Worm (Caenorhabditis elegans): ENCODE data around the gene Y54G9A.7.

DNA sequence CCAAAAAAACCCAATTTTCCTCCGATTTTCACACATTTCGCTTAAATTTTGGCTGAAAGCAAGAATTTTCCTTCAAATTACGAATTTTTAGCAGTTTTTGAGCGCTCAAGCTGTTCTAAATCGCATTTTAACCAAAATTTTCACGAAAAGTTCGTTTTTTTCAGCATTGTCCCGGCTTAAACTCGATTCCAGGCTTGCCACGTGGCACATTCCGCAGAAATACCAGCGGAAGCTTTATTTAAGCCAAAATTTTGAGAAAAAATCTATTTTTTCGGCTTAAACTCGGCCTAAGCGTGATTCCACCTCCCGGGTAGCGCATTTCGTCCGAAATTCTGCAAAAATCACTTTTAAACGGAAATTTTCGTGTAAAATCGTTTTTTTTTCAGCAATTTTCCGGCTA, 1.8 kb downstream of the Y54G9A.7 start:
- no peak for TF ChIP-seq fkh-10 (GFP tag; optimal IDR thresholded peaks at IDR 0.05)
- TF ChIP-seq nhr-28 (tag; optimal IDR thresholded peaks at IDR 0.05): no peak
- no peak for TF ChIP-seq efl-3 (GFP tag; optimal IDR thresholded peaks at IDR 0.05)
- no peak for TF ChIP-seq pqm-1 (tag; optimal IDR thresholded peaks at IDR 0.05)
- no peak for TF ChIP-seq mdl-1 (tag; optimal IDR thresholded peaks at IDR 0.05)
- no peak for TF ChIP-seq aly-2 (tag; optimal IDR thresholded peaks at IDR 0.05)
- TF ChIP-seq ceh-8 (GFP tag; optimal IDR thresholded peaks at IDR 0.05): no peak
- TF ChIP-seq zag-1 (tag; optimal IDR thresholded peaks at IDR 0.05): no peak

Measured in whole organism, L1 larva.